Worm (Caenorhabditis elegans): ENCODE data around the gene F38A1.11.

F38A1.11 gene

DNA sequence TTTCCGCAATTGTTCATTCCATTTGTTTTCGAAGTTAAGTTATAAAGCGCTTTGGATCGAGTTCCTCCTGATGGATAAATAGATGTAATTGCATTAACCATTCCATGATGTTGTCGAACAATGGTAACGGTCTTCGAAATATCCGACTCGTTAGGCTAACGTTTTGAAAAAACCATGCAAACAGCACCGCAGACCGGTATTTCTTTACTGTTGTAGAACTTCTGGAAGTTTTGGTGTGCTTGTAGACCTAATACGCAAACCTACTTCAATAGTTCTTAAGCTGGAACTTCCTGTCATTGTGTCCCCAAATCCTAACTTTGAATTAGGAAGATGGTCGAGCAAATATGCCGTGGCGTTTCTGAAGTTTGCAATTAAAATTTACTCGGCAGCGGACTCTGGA is 1.9 kb upstream of the F38A1.11 start, which contains the start of gene F38A1.9:
TSS of gene F38A1.9 (minus strand) at position 101 of the 400 bp plus-strand sequence.
- TF ChIP-seq lin-15B (tag; optimal IDR thresholded peaks at IDR 0.05) (no peak), daf-12 (tag; optimal IDR thresholded peaks at IDR 0.05) (no peak), ceh-82 (tag; optimal IDR thresholded peaks at IDR 0.05) (no peak), skn-1 (tag; optimal IDR thresholded peaks at IDR 0.05) (no peak), nhr-28 (tag; optimal IDR thresholded peaks at IDR 0.05) (no peak), nhr-43 (tag; optimal IDR thresholded peaks at IDR 0.05; ENCODE audit: poor library complexity, severe bottlenecking) (no peak), eor-1 (tag; optimal IDR thresholded peaks at IDR 0.05) (no peak)

DNA sequence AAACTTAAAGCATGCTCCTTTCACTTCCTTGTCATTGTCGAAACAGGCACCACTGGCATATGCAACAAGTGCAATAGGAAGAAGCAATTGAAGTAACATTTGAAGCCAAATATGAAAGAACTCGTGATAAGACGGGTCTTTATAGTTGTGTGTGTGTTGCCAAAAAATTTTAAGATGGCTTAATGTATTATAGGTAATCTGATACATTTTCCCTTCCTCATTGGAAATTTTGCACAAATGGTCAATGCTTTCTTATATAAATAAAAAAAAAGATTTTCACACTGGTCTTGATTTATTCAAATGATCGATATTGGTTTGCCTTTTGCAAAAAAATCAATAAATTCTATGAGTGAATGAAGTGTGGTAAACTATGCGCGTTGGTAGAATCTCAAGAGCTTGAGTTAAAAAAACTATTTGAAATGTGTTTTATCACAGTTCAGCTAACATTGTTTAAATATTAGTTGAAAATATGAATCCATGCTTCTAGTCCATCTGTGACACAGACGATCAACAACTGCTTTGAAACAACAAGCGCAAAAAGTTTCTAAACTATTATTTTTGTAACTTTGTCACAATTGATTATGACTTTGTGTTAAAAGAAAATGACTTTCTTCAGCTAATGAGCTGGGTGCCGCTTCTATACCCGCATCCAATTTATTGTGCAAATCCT is 4.2 kb downstream of the F38A1.11 start, which contains the start of the genes clec-166 and F38A1.6:
TSS of gene clec-166 (minus strand) at position 101 of the 670 bp plus-strand sequence.
TSS of gene F38A1.6 (plus strand) at position 620 of the 670 bp plus-strand sequence.
- TF ChIP-seq nhr-23 (tag; optimal IDR thresholded peaks at IDR 0.05) (no peak), elt-2 (tag; optimal IDR thresholded peaks at IDR 0.05) (peak; percentile 9)

DNA sequence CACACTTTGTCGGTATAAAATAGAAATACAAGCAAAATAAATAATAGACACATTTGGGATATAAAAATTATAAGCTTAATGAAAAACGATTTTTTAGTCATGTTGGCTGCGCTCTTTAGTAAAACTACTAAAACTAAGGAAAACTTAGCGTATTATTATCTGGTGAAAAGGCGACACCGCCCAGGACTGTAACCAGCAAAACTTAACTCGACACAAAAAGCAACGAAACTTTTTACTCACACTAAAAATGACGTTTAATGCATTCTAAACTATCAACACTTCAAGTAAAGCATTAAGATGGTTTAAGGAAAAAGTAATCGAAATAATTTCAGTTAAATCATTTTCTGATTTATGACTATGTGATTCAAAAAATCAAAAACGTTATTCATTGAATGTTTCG is 8.4 kb downstream of the F38A1.11 start, which contains the start of gene clec-167:
TSS of gene clec-167 (minus strand) at position 101 of the 400 bp plus-strand sequence.
- no peak for TF ChIP-seq nhr-67 (tag; optimal IDR thresholded peaks at IDR 0.05)
- TF ChIP-seq ztf-4 (tag; optimal IDR thresholded peaks at IDR 0.05), result no peak
- TF ChIP-seq hmg-11 (tag; optimal IDR thresholded peaks at IDR 0.05), result no peak
- no peak for TF ChIP-seq lsy-12 (tag; optimal IDR thresholded peaks at IDR 0.05)
- no peak for TF ChIP-seq nhr-28 (tag; optimal IDR thresholded peaks at IDR 0.05)
- no peak for TF ChIP-seq lin-15B (tag; optimal IDR thresholded peaks at IDR 0.05)
- no peak for TF ChIP-seq ceh-28 (tag; optimal IDR thresholded peaks at IDR 0.05)
- TF ChIP-seq nhr-12 (tag; optimal IDR thresholded peaks at IDR 0.05), result no peak
- TF ChIP-seq zag-1 (tag; optimal IDR thresholded peaks at IDR 0.05), result no peak
- TF ChIP-seq ceh-9 (tag; optimal IDR thresholded peaks at IDR 0.05), result no peak
- TF ChIP-seq egl-5 (tag; optimal IDR thresholded peaks at IDR 0.05), result no peak
- TF ChIP-seq aly-2 (tag; optimal IDR thresholded peaks at IDR 0.05), result no peak

DNA sequence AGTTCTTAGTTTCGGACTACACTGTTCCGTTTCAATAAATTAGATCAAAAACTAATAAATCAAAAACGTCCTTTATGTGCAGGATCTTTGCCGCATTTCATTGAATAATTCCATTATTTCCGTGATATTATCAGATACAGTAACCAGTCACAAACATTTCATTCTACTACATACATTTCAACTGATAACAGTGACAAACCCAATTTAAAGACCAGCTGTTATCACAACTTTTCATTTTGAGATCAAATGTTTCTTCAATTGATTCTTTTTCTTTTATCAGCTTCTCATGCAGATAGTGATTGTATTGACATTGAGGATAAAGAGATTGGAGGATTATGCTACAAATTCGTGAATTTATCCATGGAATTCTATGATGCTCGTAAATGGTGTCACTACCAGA is 9.5 kb downstream of the F38A1.11 start, which contains the start of gene clec-168:
TSS of gene clec-168 (plus strand) at position 247 of the 400 bp plus-strand sequence.
- TF ChIP-seq nfya-1 (tag; optimal IDR thresholded peaks at IDR 0.05; ENCODE audit: insufficient read depth), result no peak
- TF ChIP-seq elt-2 (tag; optimal IDR thresholded peaks at IDR 0.05), result peak; percentile 69
- TF ChIP-seq pqm-1 (tag; optimal IDR thresholded peaks at IDR 0.05), result peak; percentile 78
- no peak for TF ChIP-seq egl-5 (tag; optimal IDR thresholded peaks at IDR 0.05)
- TF ChIP-seq eor-1 (tag; optimal IDR thresholded peaks at IDR 0.05), result no peak
- TF ChIP-seq mdl-1 (tag; optimal IDR thresholded peaks at IDR 0.05), result no peak

DNA sequence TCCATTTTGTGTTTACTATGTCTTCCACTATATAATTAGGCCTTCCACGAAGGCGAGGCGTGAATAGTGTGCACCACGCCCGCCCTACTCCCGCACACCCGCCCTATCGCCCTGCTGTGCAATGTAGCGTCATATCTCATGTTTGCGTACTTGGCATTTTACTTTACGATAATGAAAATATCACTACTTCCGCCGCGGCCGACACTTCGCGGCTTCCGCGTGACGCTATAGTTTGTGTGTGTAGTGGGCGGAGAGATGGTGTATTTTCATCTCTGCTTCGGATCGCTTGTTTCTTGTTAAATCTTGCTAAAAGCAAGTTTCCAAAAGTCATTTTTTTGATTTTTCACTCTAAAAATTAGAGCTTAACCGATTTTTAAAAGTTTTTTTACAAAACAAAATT is 13.3 kb downstream of the F38A1.11 start:
- TF ChIP-seq ceh-9 (tag; optimal IDR thresholded peaks at IDR 0.05) (no peak), hmg-11 (tag; optimal IDR thresholded peaks at IDR 0.05) (no peak), elt-2 (tag; optimal IDR thresholded peaks at IDR 0.05) (peak; percentile 38)

DNA sequence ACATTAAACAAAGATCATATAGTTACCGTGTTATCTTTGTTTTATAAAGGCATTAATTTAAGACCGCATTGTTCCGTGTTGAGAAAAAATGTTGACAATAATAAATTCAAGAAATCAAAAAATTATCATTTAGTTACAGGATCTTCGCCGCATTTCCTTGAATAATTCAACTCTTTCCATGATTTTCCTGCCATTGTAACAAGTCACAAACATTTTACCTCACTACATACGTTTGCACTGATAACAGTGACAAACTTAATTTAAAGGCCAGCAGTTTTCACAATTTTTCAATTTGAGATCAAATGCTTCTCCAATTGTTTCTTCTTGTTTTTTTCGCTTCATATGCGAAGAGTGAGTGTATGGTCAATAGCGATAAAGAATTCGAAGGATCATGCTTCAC is 13.8 kb downstream of the F38A1.11 start, which contains the start of gene clec-169:
TSS of gene clec-169 (plus strand) at position 301 of the 400 bp plus-strand sequence.
- no peak for TF ChIP-seq zag-1 (tag; optimal IDR thresholded peaks at IDR 0.05)
- peak; percentile 12 for TF ChIP-seq pqm-1 (tag; optimal IDR thresholded peaks at IDR 0.05)

DNA sequence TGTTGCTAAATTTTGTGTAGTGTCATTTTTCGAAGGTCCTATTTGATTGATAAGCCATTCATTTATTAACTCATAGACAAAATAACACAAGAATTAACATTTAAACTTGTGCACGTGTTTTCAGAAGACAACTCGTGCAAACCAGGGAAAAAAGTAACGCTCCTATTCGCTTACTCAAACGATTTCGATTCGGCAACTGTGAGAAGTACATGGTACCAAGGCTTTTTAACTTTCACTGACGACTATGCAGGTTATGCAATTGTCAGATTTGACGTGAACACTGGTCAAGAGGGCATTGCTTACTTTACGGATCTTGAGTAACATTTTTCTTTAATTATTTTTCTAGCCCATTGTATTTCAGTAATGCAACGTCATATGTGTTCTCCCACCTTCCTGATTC is 14.7 kb downstream of the F38A1.11 start:
- TF ChIP-seq mml-1 (tag; optimal IDR thresholded peaks at IDR 0.05) (no peak), unc-39 (tag; optimal IDR thresholded peaks at IDR 0.05) (no peak), jun-1 (tag; optimal IDR thresholded peaks at IDR 0.05) (no peak), nhr-77 (tag; optimal IDR thresholded peaks at IDR 0.05) (no peak), daf-12 (tag; optimal IDR thresholded peaks at IDR 0.05) (no peak), ama-1 (optimal IDR thresholded peaks at IDR 0.05) (no peak)

DNA sequence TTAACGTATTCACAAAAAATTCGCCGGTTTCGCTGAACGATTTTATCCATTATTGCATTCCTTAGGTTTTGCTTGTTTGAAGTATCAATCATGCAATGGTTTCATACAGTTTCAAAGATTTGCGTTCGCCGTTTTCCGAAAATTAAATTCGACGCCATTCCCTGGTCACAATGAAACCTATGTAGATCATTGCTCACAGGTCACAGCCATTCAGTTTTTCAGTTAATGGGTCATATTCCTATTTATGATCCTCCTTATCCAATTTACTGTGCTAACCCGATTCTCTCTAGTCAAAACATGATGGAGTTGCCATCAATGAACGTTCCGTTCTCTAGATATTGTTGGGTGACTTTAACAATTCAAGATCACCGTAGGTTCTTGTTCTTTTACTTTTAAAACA is 17.7 kb downstream of the F38A1.11 start, which contains the start of gene F38A1.13:
TSS of gene F38A1.13 (plus strand) at position 301 of the 400 bp plus-strand sequence.
- no peak for TF ChIP-seq ama-1 (optimal IDR thresholded peaks at IDR 0.05)
- TF ChIP-seq sea-2 (GFP tag; optimal IDR thresholded peaks at IDR 0.05), result no peak
- no peak for TF ChIP-seq skn-1 (tag; optimal IDR thresholded peaks at IDR 0.05)
- no peak for TF ChIP-seq ceh-9 (tag; optimal IDR thresholded peaks at IDR 0.05)
- no peak for TF ChIP-seq hmg-11 (tag; optimal IDR thresholded peaks at IDR 0.05)
- TF ChIP-seq R02D3.7 (tag; optimal IDR thresholded peaks at IDR 0.05), result no peak
- no peak for TF ChIP-seq ceh-82 (tag; optimal IDR thresholded peaks at IDR 0.05)
- TF ChIP-seq nhr-237 (tag; optimal IDR thresholded peaks at IDR 0.05), result no peak
- TF ChIP-seq egl-27 (tag; optimal IDR thresholded peaks at IDR 0.05), result no peak

Measured in whole organism, L3 larva.